Worm (Caenorhabditis elegans): ENCODE data around the gene sup-37.

DNA sequence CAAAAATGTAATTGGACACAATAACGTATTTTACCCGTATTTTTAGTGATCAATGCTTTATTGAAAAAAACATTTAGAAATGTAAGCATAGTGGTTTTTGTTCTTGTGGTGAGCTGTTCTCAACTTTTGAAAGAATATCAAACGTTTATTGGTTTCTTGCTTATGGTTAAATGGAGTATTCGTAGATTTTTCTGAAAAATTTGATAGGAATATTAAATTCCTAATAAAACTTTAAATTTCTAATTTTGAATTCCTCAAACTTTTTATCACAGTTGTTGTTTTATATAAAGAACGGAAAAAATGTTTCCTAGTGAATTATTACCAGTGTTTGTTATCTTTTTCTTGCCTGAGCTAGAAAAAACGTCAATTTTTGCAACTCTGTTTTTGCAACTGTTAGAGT, 33.0 kb upstream of the sup-37 start, which contains the start of gene B0507.5:
- TF ChIP-seq lin-35 (GFP tag; optimal IDR thresholded peaks at IDR 0.05) (no peak), ceh-88 (GFP tag; IDR thresholded peaks at IDR 0.05) (no peak), snpc-4 (tag; optimal IDR thresholded peaks at IDR 0.05) (no peak), unc-98 (GFP tag; IDR thresholded peaks at IDR 0.05) (no peak), ceh-8 (GFP tag; optimal IDR thresholded peaks at IDR 0.05) (no peak), fkh-10 (GFP tag; optimal IDR thresholded peaks at IDR 0.05) (no peak), ceh-90 (tag; optimal IDR thresholded peaks at IDR 0.05) (no peak), mep-1 (tag; optimal IDR thresholded peaks at IDR 0.05) (no peak), F16B12.6 (tag; optimal IDR thresholded peaks at IDR 0.05) (no peak), xbp-1 (tag; optimal IDR thresholded peaks at IDR 0.05) (no peak), fos-1 (tag; optimal IDR thresholded peaks at IDR 0.05) (no peak), pqm-1 (tag; optimal IDR thresholded peaks at IDR 0.05) (no peak), jun-1 (tag; optimal IDR thresholded peaks at IDR 0.05) (no peak), unc-62 (GFP tag; optimal IDR thresholded peaks at IDR 0.05) (no peak)

Measured in whole organism, L1 larva.